Worm (Caenorhabditis elegans) whole organism, L1 larva: ENCODE results near the gene Y8A9A.2.

Source experiments
- C34B4.2 ChIP-seq: sonication (generic microtip); optimal IDR thresholded peaks from 2 replicates; lab custom pipeline; 2017; ENCODE audit warnings: mild to moderate bottlenecking, missing genetic modification characterization, missing compliant biosample characterization
- alr-1 ChIP-seq: fragments of 200-800 bp; sonication (Bioruptor generic); optimal IDR thresholded peaks from 2 replicates; lab custom pipeline; 2018; ENCODE audit warnings: borderline replicate concordance, mild to moderate bottlenecking, missing genetic modification characterization, missing compliant biosample characterization
- aly-2 ChIP-seq: fragments of 150-350 bp; optimal IDR thresholded peaks from 2 replicates; lab custom pipeline; 2014; ENCODE audit warnings: missing biosample characterization, missing genetic modification characterization
- ama-1 ChIP-seq: fragments of 150-350 bp; optimal IDR thresholded peaks from 2 replicates; lab custom pipeline; 2014
- blmp-1 ChIP-seq: fragments of 150-350 bp; optimal IDR thresholded peaks from 2 replicates; lab custom pipeline; 2014; ENCODE audit warnings: missing biosample characterization, missing genetic modification characterization
- ceh-90 ChIP-seq: sonication (generic microtip); optimal IDR thresholded peaks from 2 replicates; lab custom pipeline; 2016; ENCODE audit warnings: missing genetic modification characterization, missing compliant biosample characterization
- ces-1 ChIP-seq: fragments of 150-350 bp; optimal IDR thresholded peaks from 2 replicates; lab custom pipeline; 2014; ENCODE audit warnings: missing biosample characterization, missing genetic modification reagents, missing genetic modification characterization
- dpl-1 ChIP-seq, 3 experiments: fragments of 150-350 bp in 2 of 3; sonication (generic microtip) in 1 of 3; optimal IDR thresholded peaks; 2 replicates each; lab custom pipeline; 2014 to 2017; ENCODE audit warnings: missing biosample characterization in 3 of 3, missing genetic modification characterization in 3 of 3, missing genetic modification reagents in 3 of 3
- egl-27 ChIP-seq, 2 experiments: fragments of 150-350 bp in 1 of 2; sonication (generic microtip); optimal IDR thresholded peaks; 3 replicates each; lab custom pipeline; 2017 to 2018; ENCODE audit warnings: missing biosample characterization in 2 of 2, missing genetic modification characterization in 2 of 2, missing genetic modification reagents in 2 of 2
- elt-3 ChIP-seq, 6 experiments: fragments of 150-350 bp in 1 of 6; sonication (generic microtip); optimal IDR thresholded peaks; 2 replicates each; lab custom pipeline; 2017 to 2018; ENCODE audit warnings: missing biosample characterization in 6 of 6, missing genetic modification characterization in 6 of 6, inconsistent platforms in 1 of 6
- ets-5 ChIP-seq: fragments of 200-800 bp; sonication (Bioruptor generic); IDR thresholded peaks from 2 replicates; pipeline ENCODE4 v1.3.6; 2022; ENCODE audit warnings: missing genetic modification characterization, missing compliant biosample characterization
- fkh-10 ChIP-seq: sonication (generic microtip); optimal IDR thresholded peaks from 2 replicates; lab custom pipeline; 2017; ENCODE audit warnings: missing biosample characterization, missing genetic modification reagents, missing genetic modification characterization
- fkh-8 ChIP-seq: sonication (generic microtip); optimal IDR thresholded peaks from 2 replicates; lab custom pipeline; 2016; ENCODE audit warnings: mild to moderate bottlenecking, missing genetic modification characterization, missing compliant biosample characterization
- grh-1 ChIP-seq: fragments of 200-800 bp; sonication (Bioruptor generic); IDR thresholded peaks from 2 replicates; pipeline ENCODE4 v1.3.6; 2022; ENCODE audit warnings: missing genetic modification reagents, missing genetic modification characterization, missing compliant biosample characterization
- irx-1 ChIP-seq: sonication (generic microtip); optimal IDR thresholded peaks from 2 replicates; lab custom pipeline; 2016; ENCODE audit warnings: missing genetic modification characterization, missing compliant biosample characterization
- isw-1 ChIP-seq: fragments of 200-800 bp; sonication (Bioruptor generic); IDR thresholded peaks from 2 replicates; pipeline ENCODE4 v1.3.6; 2022; ENCODE audit warnings: missing genetic modification characterization, missing compliant biosample characterization
- jun-1 ChIP-seq: fragments of 150-350 bp; optimal IDR thresholded peaks from 2 replicates; lab custom pipeline; 2014; ENCODE audit warnings: missing biosample characterization, missing genetic modification reagents, missing genetic modification characterization
- lin-13 ChIP-seq: fragments of 150-350 bp; optimal IDR thresholded peaks from 2 replicates; lab custom pipeline; 2014; ENCODE audit warnings: missing biosample characterization, missing genetic modification reagents, missing genetic modification characterization
- lin-35 ChIP-seq, 2 experiments: fragments of 150-350 bp; optimal IDR thresholded peaks; 2 replicates each; lab custom pipeline; 2014; ENCODE audit warnings: missing biosample characterization in 2 of 2, missing genetic modification characterization in 2 of 2, missing genetic modification reagents in 2 of 2
- lin-39 ChIP-seq: fragments of 150-350 bp; optimal IDR thresholded peaks from 2 replicates; lab custom pipeline; 2014; ENCODE audit warnings: missing biosample characterization, missing genetic modification reagents, missing genetic modification characterization
- lsy-2 ChIP-seq, 2 experiments: fragments of 150-350 bp; optimal IDR thresholded peaks; 2 replicates each; lab custom pipeline; 2014; ENCODE audit warnings: missing biosample characterization in 2 of 2, missing genetic modification characterization in 2 of 2
- mep-1 ChIP-seq: fragments of 150-350 bp; optimal IDR thresholded peaks from 2 replicates; lab custom pipeline; 2014; ENCODE audit warnings: missing biosample characterization, missing genetic modification characterization
- nhr-20 ChIP-seq: sonication (generic microtip); optimal IDR thresholded peaks from 2 replicates; lab custom pipeline; 2016; ENCODE audit warnings: mild to moderate bottlenecking, missing genetic modification characterization, missing compliant biosample characterization
- nhr-71 ChIP-seq: sonication (generic microtip); optimal IDR thresholded peaks from 2 replicates; lab custom pipeline; 2016; ENCODE audit warnings: mild to moderate bottlenecking, missing genetic modification characterization, moderate library complexity, missing compliant biosample characterization
- nhr-76 ChIP-seq: sonication (generic microtip); optimal IDR thresholded peaks from 2 replicates; lab custom pipeline; 2017; ENCODE audit warnings: missing biosample characterization, missing genetic modification characterization
- nhr-77 ChIP-seq: fragments of 150-350 bp; optimal IDR thresholded peaks from 2 replicates; lab custom pipeline; 2014; ENCODE audit warnings: missing biosample characterization, missing genetic modification characterization
- nhr-90 ChIP-seq: sonication (generic microtip); optimal IDR thresholded peaks from 2 replicates; lab custom pipeline; 2016; ENCODE audit warnings: mild to moderate bottlenecking, missing genetic modification characterization, missing compliant biosample characterization; ENCODE audit not compliant: poor library complexity
- pag-3 ChIP-seq: sonication (generic microtip); optimal IDR thresholded peaks from 2 replicates; lab custom pipeline; 2017; ENCODE audit warnings: missing genetic modification characterization, mild to moderate bottlenecking, missing compliant biosample characterization, antibody characterized with exemption, borderline replicate concordance; ENCODE audit not compliant: insufficient read depth
- rnt-1 ChIP-seq: sonication (generic microtip); optimal IDR thresholded peaks from 2 replicates; lab custom pipeline; 2016; ENCODE audit warnings: mild to moderate bottlenecking, missing genetic modification characterization, moderate library complexity, missing compliant biosample characterization
- skn-1 ChIP-seq: fragments of 150-350 bp; optimal IDR thresholded peaks from 2 replicates; lab custom pipeline; 2014; ENCODE audit warnings: missing biosample characterization, missing genetic modification characterization
- snu-23 ChIP-seq: sonication (generic microtip); optimal IDR thresholded peaks from 2 replicates; lab custom pipeline; 2016; ENCODE audit warnings: missing genetic modification characterization, missing compliant biosample characterization
- sox-4 ChIP-seq: sonication (generic microtip); optimal IDR thresholded peaks from 2 replicates; lab custom pipeline; 2016; ENCODE audit warnings: missing genetic modification characterization, missing compliant biosample characterization
- sup-37 ChIP-seq: fragments of 200-800 bp; sonication (Bioruptor generic); optimal IDR thresholded peaks from 2 replicates; lab custom pipeline; 2018; ENCODE audit warnings: mild to moderate bottlenecking, missing genetic modification characterization, missing compliant biosample characterization
- swsn-7 ChIP-seq: sonication (generic microtip); optimal IDR thresholded peaks from 2 replicates; lab custom pipeline; 2016; ENCODE audit warnings: missing genetic modification characterization, missing compliant biosample characterization
- tlp-1 ChIP-seq: fragments of 150-350 bp; optimal IDR thresholded peaks from 2 replicates; lab custom pipeline; 2014; ENCODE audit warnings: missing biosample characterization, missing genetic modification characterization
- unc-130 ChIP-seq: fragments of 150-350 bp; optimal IDR thresholded peaks from 2 replicates; lab custom pipeline; 2017; ENCODE audit warnings: missing biosample characterization, missing genetic modification characterization, inconsistent platforms
- unc-30 ChIP-seq: sonication (generic microtip); optimal IDR thresholded peaks from 2 replicates; lab custom pipeline; 2017; ENCODE audit warnings: missing biosample characterization, missing genetic modification characterization
- zip-4 ChIP-seq: fragments of 200-800 bp; sonication (Bioruptor generic); optimal IDR thresholded peaks from 2 replicates; lab custom pipeline; 2018; ENCODE audit warnings: mild to moderate bottlenecking, missing genetic modification characterization, moderate library complexity, missing compliant biosample characterization

Y8A9A.2 gene

ce11 chrII:3752184-3752583 lies 43.2 kb upstream of the Y8A9A.2 start, which contains the start of gene sdz-11:
Gene sdz-11, minus strand, starts transcription at chrII:3752284.
- TF ChIP-seq irx-1: no peak
- TF ChIP-seq unc-30 (tag; lab: Kevin White, UChicago): no peak
- no peak for TF ChIP-seq tlp-1 (tag; lab: Kevin White, UChicago)
- TF ChIP-seq nhr-90: no peak
- no peak for TF ChIP-seq blmp-1 (tag; lab: Kevin White, UChicago)
- TF ChIP-seq alr-1 (tag; lab: Kevin White, UChicago): no peak
- TF ChIP-seq unc-130 (tag; lab: Kevin White, UChicago): no peak
- TF ChIP-seq snu-23 (GFP tag; lab: Kevin White, UChicago): no peak
- TF ChIP-seq zip-4 (GFP tag; lab: Kevin White, UChicago): no peak
- no peak for TF ChIP-seq nhr-77 (tag; lab: Kevin White, UChicago)
- TF ChIP-seq rnt-1 (tag; lab: Kevin White, UChicago): no peak
- TF ChIP-seq nhr-71 (tag; lab: Kevin White, UChicago): no peak
- no peak for TF ChIP-seq ets-5 (GFP tag; lab: Robert Waterston, UW)

DNA sequence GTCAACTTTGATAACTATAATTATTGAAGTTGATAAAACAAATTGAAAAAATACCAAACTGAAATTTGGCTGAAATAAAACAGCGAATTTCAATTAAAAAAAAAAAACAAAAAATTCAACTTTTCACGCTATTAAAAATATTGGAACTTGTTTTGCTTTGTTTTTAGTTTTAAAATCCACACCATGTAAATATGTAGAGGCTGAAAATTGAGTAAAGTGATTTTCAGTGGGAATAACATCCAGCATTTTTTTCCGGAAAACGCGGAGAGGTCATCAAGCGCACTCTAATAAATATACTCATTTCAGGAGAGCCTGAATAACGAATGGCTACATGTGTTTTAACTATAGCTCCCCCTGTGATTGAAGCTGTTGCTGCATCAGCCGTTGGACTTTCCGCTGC lies 41.8 kb upstream of the Y8A9A.2 start, which contains the start of gene rcd-1:
Gene rcd-1, plus strand, starts transcription at position 301 of the 400 bp plus-strand sequence.
- TF ChIP-seq aly-2 (tag; lab: Kevin White, UChicago): no peak
- no peak for TF ChIP-seq grh-1
- no peak for TF ChIP-seq lin-39 (tag; lab: Kevin White, UChicago)
- TF ChIP-seq ces-1 (GFP tag; lab: Kevin White, UChicago): no peak
- TF ChIP-seq jun-1: no peak
- TF ChIP-seq isw-1 (GFP tag; lab: Robert Waterston, UW): no peak
- no peak for TF ChIP-seq dpl-1 (GFP tag; optimal IDR thresholded peaks at IDR 0.05; lab: Kevin White, UChicago)
- no peak for TF ChIP-seq zip-4 (GFP tag; lab: Kevin White, UChicago)
- no peak for TF ChIP-seq rnt-1 (tag; lab: Kevin White, UChicago)
- TF ChIP-seq nhr-20: no peak
- TF ChIP-seq pag-3 (tag; lab: Kevin White, UChicago): no peak

DNA sequence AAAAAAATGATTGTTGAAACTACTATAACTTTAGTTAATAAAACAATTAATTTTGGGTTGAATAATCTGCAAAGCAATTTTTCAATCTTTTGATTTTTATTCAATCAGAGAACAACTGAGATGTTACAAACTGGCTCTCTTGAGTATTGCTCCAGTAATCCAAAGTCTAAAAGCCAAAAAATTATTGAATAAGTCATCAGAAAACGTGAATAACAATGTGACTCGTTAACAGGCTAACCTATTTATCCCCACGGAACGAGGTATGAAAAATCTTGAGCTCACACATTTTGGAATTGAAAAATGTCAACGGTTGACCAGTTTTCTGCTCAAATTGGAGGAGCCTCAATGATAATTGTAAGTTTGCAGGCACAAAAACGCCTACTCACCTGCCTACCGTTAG lies 37.9 kb upstream of the Y8A9A.2 start, which contains the start of gene srx-111:
Gene srx-111, plus strand, starts transcription at position 301 of the 400 bp plus-strand sequence.
- TF ChIP-seq sox-4 (tag; lab: Kevin White, UChicago) (no peak), skn-1 (tag; lab: Kevin White, UChicago) (no peak), unc-130 (tag; lab: Kevin White, UChicago) (no peak), lin-13 (GFP tag; lab: Kevin White, UChicago) (no peak), lsy-2 (tag; optimal IDR thresholded peaks at IDR 0.05; lab: Kevin White, UChicago) (no peak), mep-1 (no peak), sup-37 (GFP tag; lab: Kevin White, UChicago) (no peak), egl-27 (tag; optimal IDR thresholded peaks at IDR 0.05; lab: Kevin White, UChicago) (no peak), fkh-10 (GFP tag; lab: Kevin White, UChicago) (no peak), C34B4.2 (tag; lab: Kevin White, UChicago) (no peak), lin-35 (GFP tag; optimal IDR thresholded peaks at IDR 0.05; lab: Kevin White, UChicago) (no peak), ceh-90 (tag; lab: Kevin White, UChicago) (no peak), ces-1 (GFP tag; lab: Kevin White, UChicago) (no peak), elt-3 (tag; optimal IDR thresholded peaks at IDR 0.05; lab: Kevin White, UChicago) (no peak), nhr-20 (no peak), snu-23 (GFP tag; lab: Kevin White, UChicago) (no peak), nhr-76 (no peak), ama-1 (lab: Kevin White, UChicago) (no peak)

DNA sequence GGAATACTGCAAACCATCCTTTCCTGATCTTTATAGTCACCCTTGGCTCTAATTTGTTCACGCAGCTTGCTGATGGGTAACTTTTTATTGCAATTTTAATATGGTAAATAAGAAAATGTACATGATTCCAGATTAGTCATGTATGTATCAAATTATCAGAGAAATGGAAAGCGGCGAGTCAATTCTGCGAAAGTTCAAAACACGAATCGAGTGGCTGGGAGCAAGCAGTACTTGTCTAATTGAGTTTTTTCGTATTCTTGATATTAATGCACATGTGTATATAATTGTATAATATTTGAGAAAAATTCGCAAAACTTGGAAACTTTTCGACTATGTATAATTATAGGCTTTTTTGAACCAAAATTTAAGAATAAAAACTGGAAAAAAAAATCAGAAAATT lies 36.4 kb upstream of the Y8A9A.2 start, which contains the start of gene T24E12.12:
Gene T24E12.12, plus strand, starts transcription at position 281 of the 400 bp plus-strand sequence.
- TF ChIP-seq swsn-7: no peak
- TF ChIP-seq fkh-8 (tag; lab: Kevin White, UChicago): peak; percentile 55
- TF ChIP-seq nhr-71 (tag; lab: Kevin White, UChicago): peak; percentile 52
- TF ChIP-seq lin-39 (tag; lab: Kevin White, UChicago): no peak
- TF ChIP-seq, all 84 proteins: peak for 2
